Fruit fly (Drosophila melanogaster) whole organism, embryonic: ENCODE measurements around the gene GILT3.

Source experiments
- Asciz ChIP-seq: fragments of 200-800 bp; sonication (Bioruptor generic); optimal IDR thresholded peaks from 2 replicates; lab custom pipeline; 2017; ENCODE audit warnings: missing biosample characterization, mild to moderate bottlenecking, missing genetic modification characterization, missing genetic modification reagents
- CG10209 ChIP-seq: fragments of 200-800 bp; sonication (Bioruptor generic); optimal IDR thresholded peaks from 3 replicates; lab custom pipeline; 2017; ENCODE audit warnings: missing biosample characterization, mild to moderate bottlenecking, missing genetic modification characterization, missing genetic modification reagents
- CG10274 ChIP-seq: fragments of 200-800 bp; sonication (Bioruptor generic); optimal IDR thresholded peaks from 3 replicates; lab custom pipeline; 2017; ENCODE audit warnings: missing biosample characterization, mild to moderate bottlenecking, missing genetic modification characterization
- CG11504 ChIP-seq: fragments of 200-800 bp; sonication (Bioruptor generic); optimal IDR thresholded peaks from 3 replicates; lab custom pipeline; 2019; ENCODE audit warnings: missing biosample characterization, mild to moderate bottlenecking, missing genetic modification characterization, moderate library complexity
- CG12219 ChIP-seq: fragments of 200-800 bp; sonication (Bioruptor generic); optimal IDR thresholded peaks from 3 replicates; lab custom pipeline; 2018; ENCODE audit warnings: missing biosample characterization, mild to moderate bottlenecking, missing genetic modification characterization
- CG12236 ChIP-seq: fragments of 200-800 bp; sonication (Bioruptor generic); optimal IDR thresholded peaks from 2 replicates; lab custom pipeline; 2016; ENCODE audit warnings: missing biosample characterization, missing genetic modification characterization
- CG12299 ChIP-seq: fragments of 200-800 bp; sonication (Bioruptor generic); optimal IDR thresholded peaks from 2 replicates; lab custom pipeline; 2018; ENCODE audit warnings: missing biosample characterization, mild to moderate bottlenecking, missing genetic modification characterization
- CG17361 ChIP-seq: fragments of 200-800 bp; sonication (Bioruptor generic); IDR thresholded peaks from 3 replicates; pipeline ENCODE4 v1.3.6; 2022; ENCODE audit warnings: missing biosample characterization, missing genetic modification characterization
- CG17385 ChIP-seq: fragments of 200-800 bp; sonication (Bioruptor generic); optimal IDR thresholded peaks from 3 replicates; lab custom pipeline; 2018; ENCODE audit warnings: missing biosample characterization, mild to moderate bottlenecking, missing genetic modification characterization
- CG18262 ChIP-seq: fragments of 200-800 bp; optimal IDR thresholded peaks from 3 replicates; lab custom pipeline; 2019; ENCODE audit warnings: missing biosample characterization, mild to moderate bottlenecking, missing genetic modification characterization, moderate library complexity
- CG31441 ChIP-seq: fragments of 200-800 bp; sonication (Bioruptor generic); IDR thresholded peaks from 2 replicates; pipeline ENCODE4 v1.3.6; 2022; ENCODE audit warnings: missing biosample characterization, missing genetic modification characterization
- CG33213 ChIP-seq: fragments of 200-800 bp; sonication (Bioruptor generic); optimal IDR thresholded peaks from 3 replicates; lab custom pipeline; 2016; ENCODE audit warnings: missing biosample characterization, missing genetic modification characterization
- CG4328 ChIP-seq: fragments of 200-800 bp; sonication (Bioruptor generic); optimal IDR thresholded peaks from 3 replicates; lab custom pipeline; 2017; ENCODE audit warnings: missing biosample characterization, missing genetic modification reagents, missing genetic modification characterization
- CG4617 ChIP-seq: fragments of 200-800 bp; sonication (Bioruptor generic); optimal IDR thresholded peaks from 3 replicates; lab custom pipeline; 2016; ENCODE audit warnings: missing biosample characterization, missing genetic modification characterization, borderline replicate concordance
- CG6813 ChIP-seq: fragments of 200-800 bp; sonication (Bioruptor generic); optimal IDR thresholded peaks from 2 replicates; lab custom pipeline; 2017; ENCODE audit warnings: missing biosample characterization, missing genetic modification characterization, mild to moderate bottlenecking, moderate library complexity, missing genetic modification reagents
- CG7786 ChIP-seq: fragments of 200-800 bp; sonication (Bioruptor generic); optimal IDR thresholded peaks from 2 replicates; lab custom pipeline; 2016; ENCODE audit warnings: missing biosample characterization, missing genetic modification characterization
- CG9797 ChIP-seq: fragments of 200-800 bp; sonication (Bioruptor generic); optimal IDR thresholded peaks from 3 replicates; lab custom pipeline; 2018; ENCODE audit warnings: missing biosample characterization, mild to moderate bottlenecking, missing genetic modification characterization
- Chrac-16 ChIP-seq: fragments of 200-800 bp; sonication (Bioruptor generic); optimal IDR thresholded peaks from 3 replicates; lab custom pipeline; 2016; ENCODE audit warnings: missing biosample characterization, missing genetic modification characterization
- D ChIP-seq, 2 experiments: fragments of 200-800 bp in 1 of 2; fragments of >200 bp in 1 of 2; sonication (Bioruptor generic) in 1 of 2; optimal IDR thresholded peaks; 2 replicates in 1 of 2; 3 replicates in 1 of 2; lab custom pipeline; 2017; ENCODE audit warnings: mild to moderate bottlenecking in 1 of 2, missing biosample characterization in 1 of 2, missing genetic modification characterization in 1 of 2, missing genetic modification reagents in 1 of 2
- PHDP ChIP-seq: fragments of 200-800 bp; sonication (Bioruptor generic); optimal IDR thresholded peaks from 3 replicates; lab custom pipeline; 2018; ENCODE audit warnings: missing biosample characterization, mild to moderate bottlenecking, missing genetic modification characterization, moderate library complexity
- Poxn ChIP-seq: fragments of 200-800 bp; sonication (Bioruptor generic); IDR thresholded peaks from 2 replicates; pipeline ENCODE4 v1.3.6; 2022; ENCODE audit warnings: missing biosample characterization, missing genetic modification characterization
- Vsx1 ChIP-seq: fragments of 200-800 bp; sonication (Bioruptor generic); optimal IDR thresholded peaks from 2 replicates; lab custom pipeline; 2017; ENCODE audit warnings: missing biosample characterization, mild to moderate bottlenecking, missing genetic modification characterization, missing genetic modification reagents
- amos ChIP-seq: fragments of 200-800 bp; sonication (Bioruptor generic); IDR thresholded peaks from 2 replicates; pipeline ENCODE4 v1.3.6; 2022; ENCODE audit warnings: missing biosample characterization, missing genetic modification characterization; ENCODE audit not compliant: partially characterized antibody
- chinmo ChIP-seq: fragments of 200-800 bp; sonication (Bioruptor generic); IDR thresholded peaks from 4 replicates; pipeline ENCODE4 v1.3.6; 2022; ENCODE audit warnings: missing biosample characterization, missing genetic modification characterization; ENCODE audit not compliant: partially characterized antibody
- emc ChIP-seq: fragments of 200-800 bp; sonication (Bioruptor generic); optimal IDR thresholded peaks from 2 replicates; lab custom pipeline; 2016; ENCODE audit warnings: missing biosample characterization, missing genetic modification characterization
- ems ChIP-seq: fragments of 200-800 bp; sonication (Bioruptor generic); optimal IDR thresholded peaks from 3 replicates; lab custom pipeline; 2016; ENCODE audit warnings: missing biosample characterization, missing genetic modification characterization
- lmd ChIP-seq: fragments of 200-800 bp; sonication (Bioruptor generic); IDR thresholded peaks from 2 replicates; pipeline ENCODE4 v1.3.6; 2022; ENCODE audit warnings: missing biosample characterization, missing genetic modification characterization
- p53 ChIP-seq: fragments of 200-800 bp; sonication (Bioruptor generic); optimal IDR thresholded peaks from 2 replicates; lab custom pipeline; 2016; ENCODE audit warnings: missing biosample characterization, missing genetic modification characterization
- pan ChIP-seq, 4 experiments: fragments of >200 bp in 3 of 4; fragments of 200-800 bp in 1 of 4; sonication (Bioruptor generic) in 1 of 4; optimal IDR thresholded peaks in 3 of 4; IDR thresholded peaks in 1 of 4; 2 replicates each; pipeline versions ENCODE4 v1.3.6 to Lab custom; 2017 to 2022; ENCODE audit warnings: missing biosample characterization in 2 of 4, missing genetic modification characterization in 2 of 4, mixed read lengths in 1 of 4
- pfk ChIP-seq: fragments of 200-800 bp; sonication (Bioruptor generic); optimal IDR thresholded peaks from 2 replicates; lab custom pipeline; 2018; ENCODE audit warnings: missing biosample characterization, mild to moderate bottlenecking, missing genetic modification characterization, moderate library complexity
- sima ChIP-seq: fragments of 200-800 bp; sonication (Bioruptor generic); optimal IDR thresholded peaks from 2 replicates; lab custom pipeline; 2016; ENCODE audit warnings: missing biosample characterization, missing genetic modification characterization
- slp2 ChIP-seq: fragments of 200-800 bp; sonication (Bioruptor generic); optimal IDR thresholded peaks from 2 replicates; lab custom pipeline; 2016; ENCODE audit warnings: missing biosample characterization, missing genetic modification characterization
- tap ChIP-seq: fragments of 200-800 bp; optimal IDR thresholded peaks from 3 replicates; lab custom pipeline; 2019; ENCODE audit warnings: missing biosample characterization, mild to moderate bottlenecking, missing genetic modification characterization, moderate library complexity
- tgo ChIP-seq: fragments of 200-800 bp; sonication (Bioruptor generic); IDR thresholded peaks from 3 replicates; pipeline ENCODE4 v1.3.6; 2022; ENCODE audit warnings: missing biosample characterization, missing genetic modification characterization
- trem ChIP-seq: fragments of 200-800 bp; optimal IDR thresholded peaks from 3 replicates; lab custom pipeline; 2019; ENCODE audit warnings: missing biosample characterization, mild to moderate bottlenecking, missing genetic modification characterization, moderate library complexity
- ttk ChIP-seq: fragments of 200-800 bp; sonication (Bioruptor generic); IDR thresholded peaks from 2 replicates; pipeline ENCODE4 v2.1.2; 2022; ENCODE audit warnings: missing biosample characterization, missing genetic modification characterization
- wor ChIP-seq: fragments of 200-800 bp; sonication (Bioruptor generic); IDR thresholded peaks from 2 replicates; pipeline ENCODE4 v1.3.6; 2022; ENCODE audit warnings: missing biosample characterization, missing genetic modification characterization

The GILT3 gene

DNA sequence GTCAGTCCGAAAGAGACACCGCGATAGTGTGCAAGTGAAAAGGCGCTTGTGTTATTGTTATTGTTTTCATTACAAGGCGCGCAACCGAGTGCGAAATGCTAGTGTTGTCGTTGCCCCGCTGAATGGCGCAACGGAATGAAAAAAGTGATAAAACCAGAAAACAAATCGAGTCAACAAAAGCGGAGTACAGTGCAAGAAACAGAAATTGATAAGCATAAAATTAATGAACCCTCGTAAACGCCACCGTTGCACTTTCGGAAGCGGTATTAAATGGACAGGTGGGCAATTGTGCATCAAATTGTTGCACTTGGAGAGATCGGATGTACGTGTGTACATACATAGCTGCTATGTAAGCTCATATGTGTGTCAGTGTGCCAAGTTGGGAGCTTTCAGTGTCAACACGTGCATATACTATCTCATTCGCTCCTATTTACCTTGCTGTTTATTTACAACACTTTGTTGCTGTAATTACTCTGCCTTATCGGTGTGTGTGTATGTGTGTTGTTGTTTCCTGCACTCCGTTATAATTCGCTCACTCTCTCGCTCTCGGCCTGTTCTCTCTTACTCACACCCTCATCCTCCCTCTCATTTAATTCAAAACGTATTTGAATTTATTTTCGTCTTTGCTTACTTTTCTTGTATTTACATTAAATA, 46.4 kb downstream of the GILT3 start (continued):
- TF ChIP-seq lmd (GFP tag; lab: Robert Waterston, UW) (peak; percentile 30; the same call in 1 of the 2 replicates), CG7786 (GFP tag; lab: Kevin White, UChicago) (no peak), CG31441 (GFP tag; lab: Robert Waterston, UW) (peak; percentile 34; the same call in 1 of the 2 replicates), CG12299 (peak; percentile 51), CG12219 (GFP tag; lab: Kevin White, UChicago) (peak; percentile 14), ttk (GFP tag; lab: Robert Waterston, UW) (peak; percentile 36; the same call in 1 of the 2 replicates), CG33213 (peak; percentile 61), wor (GFP tag; lab: Robert Waterston, UW) (no peak), CG17361 (GFP tag; lab: Robert Waterston, UW) (no peak), CG18262 (tag; lab: Kevin White, UChicago) (peak; percentile 9), CG4617 (no peak), CG11504 (tag; lab: Kevin White, UChicago) (peak; percentile 73), Asciz (peak; percentile 96), CG10274 (GFP tag; lab: Kevin White, UChicago) (no peak), trem (tag; lab: Kevin White, UChicago) (peak; percentile 9), slp2 (GFP tag; lab: Kevin White, UChicago) (peak; percentile 56), sima (GFP tag; lab: Kevin White, UChicago) (no peak), CG9797 (GFP tag; lab: Kevin White, UChicago) (peak; percentile 23), pfk (GFP tag; lab: Kevin White, UChicago) (peak; percentile 43), tgo (GFP tag; lab: Robert Waterston, UW) (peak; percentile 50; the same call in 2 of the 3 replicates), CG10209 (GFP tag; lab: Kevin White, UChicago) (peak; percentile 31), Chrac-16 (GFP tag; lab: Kevin White, UChicago) (no peak), emc (no peak), D (optimal IDR thresholded peaks at IDR 0.05; lab: Kevin White, UChicago) (no peak), D (GFP tag; optimal IDR thresholded peaks at IDR 0.05; lab: Kevin White, UChicago) (peak; percentile 31), amos (GFP tag; lab: Robert Waterston, UW) (no peak; the same call in 1 of the 2 replicates), p53 (peak; percentile 61), Vsx1 (GFP tag; lab: Kevin White, UChicago) (peak; percentile 52), chinmo (GFP tag; lab: Robert Waterston, UW) (peak; percentile 76; the same call in 1 of the 4 replicates), pan (optimal IDR thresholded peaks at IDR 0.05; lab: Kevin White, UChicago) (no peak), pan (GFP tag; optimal IDR thresholded peaks at IDR 0.05 in 1 of 2, IDR thresholded peaks at IDR 0.05 in 1 of 2) (peak in 1 of 2 experiments; percentile 79), PHDP (tag; lab: Kevin White, UChicago) (peak; percentile 19), CG6813 (GFP tag; lab: Kevin White, UChicago) (peak; percentile 78), CG12236 (GFP tag; lab: Kevin White, UChicago) (peak; percentile 45), ems (peak; percentile 23), tap (tag; lab: Kevin White, UChicago) (peak; percentile 76), CG17385 (GFP tag; lab: Kevin White, UChicago) (peak; percentile 25), Poxn (GFP tag; lab: Robert Waterston, UW) (no peak), CG4328 (GFP tag; lab: Kevin White, UChicago) (peak; percentile 83)
- TF ChIP-seq, all 482 proteins: peak for 211
